Worm (Caenorhabditis elegans): ENCODE measurements around the gene pat-2.

DNA sequence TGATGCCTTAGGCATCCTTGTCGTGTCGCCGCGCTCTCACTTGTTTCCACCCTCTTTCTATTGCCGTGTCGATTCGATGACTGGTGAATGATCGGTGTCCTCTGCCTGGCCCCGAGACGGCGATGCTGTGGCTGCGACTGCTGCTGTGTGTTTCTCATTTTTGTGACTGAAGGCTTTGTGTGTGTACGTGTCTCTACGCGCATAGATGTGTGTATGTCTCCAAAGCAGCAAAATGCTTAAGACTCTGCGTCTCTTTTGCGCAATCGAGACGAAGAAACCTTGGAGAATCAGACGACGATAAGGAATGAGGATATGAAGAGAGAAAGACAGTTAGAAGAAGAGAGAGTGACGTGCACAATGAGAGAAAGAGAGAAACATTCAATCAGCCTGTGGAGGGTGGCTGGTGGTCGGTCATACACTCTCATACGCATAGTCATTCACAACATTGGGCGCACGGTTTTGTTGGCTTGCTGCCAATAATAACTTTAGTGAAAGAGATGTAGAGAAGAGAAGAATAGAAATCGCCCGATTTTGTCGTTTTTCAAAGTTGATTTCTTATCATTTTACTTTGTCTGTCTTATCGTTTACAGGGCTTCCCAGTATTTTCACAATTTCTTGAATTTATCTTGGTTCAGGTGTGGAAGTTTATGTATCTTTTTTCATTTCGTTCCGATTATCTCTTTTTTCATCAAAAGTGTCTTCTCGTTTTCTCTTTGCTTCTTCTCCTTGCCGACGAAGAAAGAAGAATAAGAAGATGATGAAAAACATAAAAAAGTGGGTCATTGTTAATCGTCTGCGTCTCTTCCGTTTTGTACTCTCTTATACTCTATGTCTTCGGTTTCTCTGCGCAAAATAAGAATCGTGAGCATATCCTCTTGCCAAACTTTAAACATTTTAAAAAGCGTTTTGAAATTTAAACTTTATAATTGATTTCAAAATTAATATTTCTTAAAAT is 16.6 kb upstream of the pat-2 start:
- TF ChIP-seq T22C8.4 (GFP tag; IDR thresholded peaks at IDR 0.05) (no peak), flt-1 (GFP tag; IDR thresholded peaks at IDR 0.05) (peak; percentile 78), klf-2 (GFP tag; conservative IDR thresholded peaks at IDR 0.05) (no peak), tab-1 (GFP tag; IDR thresholded peaks at IDR 0.05) (no peak), ztf-23 (GFP tag; IDR thresholded peaks at IDR 0.05) (no peak), ztf-29 (GFP tag; IDR thresholded peaks at IDR 0.05) (peak; percentile 71), ref-1 (GFP tag; conservative IDR thresholded peaks at IDR 0.05) (no peak), cog-1 (tag; optimal IDR thresholded peaks at IDR 0.05) (peak; percentile 98), med-1 (GFP tag; optimal IDR thresholded peaks at IDR 0.05; ENCODE audit: insufficient read depth) (no peak)

Measured in whole organism, midembryonic.